Worm (Caenorhabditis elegans) whole organism, early embryonic: ENCODE measurements around the gene C11G10.1.

Experiments used
- F13C5.2 ChIP-seq: sonication (generic microtip); optimal IDR thresholded peaks from 2 replicates; lab custom pipeline; 2017; ENCODE audit warnings: mild to moderate bottlenecking, missing genetic modification characterization, inconsistent platforms, missing compliant biosample characterization
- ama-1 ChIP-seq: fragments of 150-350 bp; optimal IDR thresholded peaks from 2 replicates; lab custom pipeline; 2014
- ceh-13 ChIP-seq: fragments of 200-800 bp; sonication (Bioruptor generic); optimal IDR thresholded peaks from 2 replicates; lab custom pipeline; 2018; ENCODE audit warnings: mild to moderate bottlenecking, missing genetic modification characterization, missing compliant biosample characterization
- ceh-36 ChIP-seq: sonication (generic microtip); optimal IDR thresholded peaks from 2 replicates; lab custom pipeline; 2016; ENCODE audit warnings: missing genetic modification characterization, inconsistent platforms, missing compliant biosample characterization
- ets-7 ChIP-seq: sonication (generic microtip); optimal IDR thresholded peaks from 2 replicates; lab custom pipeline; 2016; ENCODE audit warnings: missing genotype, missing genetic modification characterization, missing compliant biosample characterization
- flt-1 ChIP-seq: fragments of 200-800 bp; sonication (Bioruptor generic); IDR thresholded peaks from 2 replicates; pipeline ENCODE4 v1.3.6; 2022; ENCODE audit warnings: missing genetic modification characterization, missing compliant biosample characterization
- hmbx-1 ChIP-seq: sonication (generic microtip); optimal IDR thresholded peaks from 2 replicates; lab custom pipeline; 2016; ENCODE audit warnings: mild to moderate bottlenecking, missing genetic modification characterization, missing compliant biosample characterization
- hnd-1 ChIP-seq: sonication (generic microtip); optimal IDR thresholded peaks from 2 replicates; lab custom pipeline; 2016; ENCODE audit warnings: missing genetic modification characterization, missing compliant biosample characterization
- pes-1 ChIP-seq: fragments of 200-800 bp; sonication (Bioruptor generic); IDR thresholded peaks from 2 replicates; pipeline ENCODE4 v1.3.6; 2022; ENCODE audit warnings: missing genetic modification reagents, missing genetic modification characterization, missing compliant biosample characterization
- scrt-1 ChIP-seq: fragments of 200-800 bp; sonication (Bioruptor generic); IDR thresholded peaks from 2 replicates; pipeline ENCODE4 v1.3.6; 2022; ENCODE audit warnings: missing genetic modification characterization, missing compliant biosample characterization
- sea-1 ChIP-seq: fragments of 200-800 bp; sonication (Bioruptor generic); conservative IDR thresholded peaks from 2 replicates; pipeline ENCODE4 v1.3.6; 2022; ENCODE audit warnings: missing genetic modification characterization, missing compliant biosample characterization
- tbx-11 ChIP-seq: fragments of 200-800 bp; sonication (Bioruptor generic); IDR thresholded peaks from 2 replicates; pipeline ENCODE4 v1.3.6; 2022; ENCODE audit warnings: missing genetic modification characterization, missing compliant biosample characterization

ce11 chrX:15115748-15116147, 42.8 kb downstream of the C11G10.1 start:
- TF ChIP-seq sea-1 (GFP tag; lab: Robert Waterston, UW) (no peak), flt-1 (GFP tag; lab: Robert Waterston, UW) (no peak), ets-7 (no peak), scrt-1 (GFP tag; lab: Robert Waterston, UW) (no peak), tbx-11 (GFP tag; lab: Robert Waterston, UW) (no peak), ama-1 (no peak), pes-1 (no peak), F13C5.2 (tag; lab: Kevin White, UChicago) (no peak), ceh-36 (no peak), ceh-13 (no peak), hmbx-1 (tag; lab: Kevin White, UChicago) (no peak), hnd-1 (tag; lab: Kevin White, UChicago) (no peak)
